Worm (Caenorhabditis elegans) whole organism, midembryonic: ENCODE measurements around the gene Y64G10A.10.

Experiments
- T22C8.4 ChIP-seq: fragments of 200-800 bp; sonication (Bioruptor generic); IDR thresholded peaks from 2 replicates; pipeline ENCODE4 v1.3.6; 2022; ENCODE audit warnings: missing genetic modification characterization, missing compliant biosample characterization
- flt-1 ChIP-seq: fragments of 200-800 bp; sonication (Bioruptor generic); IDR thresholded peaks from 2 replicates; pipeline ENCODE4 v1.3.6; 2022; ENCODE audit warnings: missing genetic modification characterization, missing compliant biosample characterization
- ref-1 ChIP-seq: fragments of 200-800 bp; sonication (Bioruptor generic); conservative IDR thresholded peaks from 2 replicates; pipeline ENCODE4 v1.3.6; 2022; ENCODE audit warnings: missing genetic modification reagents, missing genetic modification characterization, missing compliant biosample characterization

- no peak for TF ChIP-seq ref-1 (GFP tag; lab: Robert Waterston, UW)
- TF ChIP-seq T22C8.4 (GFP tag; lab: Robert Waterston, UW) = no peak
- no peak for TF ChIP-seq flt-1
Observed at ce11 chrIV:14191919-14192318, 49.3 kb downstream of the Y64G10A.10 start, which contains the start of gene K01G12.22.
